Fruit fly (Drosophila melanogaster) whole organism, embryonic: ENCODE measurements around the gene FASN2.

Experiments
- Ada2b ChIP-seq: fragments of 200-800 bp; sonication (Bioruptor generic); IDR thresholded peaks from 2 replicates; pipeline ENCODE4 v1.3.6; 2022; ENCODE audit warnings: missing biosample characterization, missing genetic modification characterization
- Aef1 ChIP-seq: fragments of 200-800 bp; sonication (Bioruptor generic); IDR thresholded peaks from 3 replicates; pipeline ENCODE4 v1.3.6; 2022; ENCODE audit warnings: missing biosample characterization, missing genetic modification characterization
- Atf6 ChIP-seq: fragments of 200-800 bp; sonication (Bioruptor generic); IDR thresholded peaks from 2 replicates; pipeline ENCODE4 v1.3.6; 2022; ENCODE audit warnings: missing biosample characterization, missing genetic modification characterization
- CG11504 ChIP-seq: fragments of 200-800 bp; sonication (Bioruptor generic); optimal IDR thresholded peaks from 3 replicates; lab custom pipeline; 2019; ENCODE audit warnings: missing biosample characterization, mild to moderate bottlenecking, missing genetic modification characterization, moderate library complexity
- CG13424 ChIP-seq: fragments of 200-800 bp; sonication (Bioruptor generic); optimal IDR thresholded peaks from 2 replicates; lab custom pipeline; 2019; ENCODE audit warnings: missing biosample characterization, mild to moderate bottlenecking, missing genetic modification characterization, moderate library complexity
- CG13775 ChIP-seq: fragments of 200-800 bp; sonication (Bioruptor generic); optimal IDR thresholded peaks from 3 replicates; lab custom pipeline; 2017; ENCODE audit warnings: missing biosample characterization, mild to moderate bottlenecking, missing genetic modification characterization
- CG14050 ChIP-seq: fragments of 200-800 bp; sonication (Bioruptor generic); IDR thresholded peaks from 3 replicates; pipeline ENCODE4 v1.3.6; 2022; ENCODE audit warnings: missing biosample characterization, missing genetic modification characterization
- CG18476 ChIP-seq: fragments of 200-800 bp; sonication (Bioruptor generic); optimal IDR thresholded peaks from 2 replicates; lab custom pipeline; 2016; ENCODE audit warnings: missing biosample characterization, mild to moderate bottlenecking, missing genetic modification characterization
- CG18619 ChIP-seq: fragments of 200-800 bp; sonication (Bioruptor generic); optimal IDR thresholded peaks from 3 replicates; lab custom pipeline; 2017; ENCODE audit warnings: missing biosample characterization, mild to moderate bottlenecking, missing genetic modification characterization
- CG2116 ChIP-seq: fragments of 200-800 bp; sonication (Bioruptor generic); optimal IDR thresholded peaks from 3 replicates; lab custom pipeline; 2018; ENCODE audit warnings: missing biosample characterization, mild to moderate bottlenecking, missing genetic modification characterization
- CG2120 ChIP-seq: fragments of 200-800 bp; sonication (Bioruptor generic); optimal IDR thresholded peaks from 3 replicates; lab custom pipeline; 2016; ENCODE audit warnings: missing biosample characterization, missing genetic modification characterization
- CG2875 ChIP-seq: fragments of 200-800 bp; sonication (Bioruptor generic); optimal IDR thresholded peaks from 2 replicates; lab custom pipeline; 2017; ENCODE audit warnings: missing biosample characterization, mild to moderate bottlenecking, missing genetic modification characterization, missing genetic modification reagents
- CG32772 ChIP-seq: fragments of 200-800 bp; sonication (Bioruptor generic); IDR thresholded peaks from 2 replicates; pipeline ENCODE4 v1.3.6; 2022; ENCODE audit warnings: missing biosample characterization, missing genetic modification characterization
- CG3281 ChIP-seq: fragments of 200-800 bp; sonication (Bioruptor generic); optimal IDR thresholded peaks from 3 replicates; lab custom pipeline; 2017; ENCODE audit warnings: missing biosample characterization, mild to moderate bottlenecking, missing genetic modification characterization
- CG3838 ChIP-seq: fragments of 200-800 bp; sonication (Bioruptor generic); optimal IDR thresholded peaks from 3 replicates; lab custom pipeline; 2016; ENCODE audit warnings: missing biosample characterization, missing genetic modification characterization
- CG6272 ChIP-seq: fragments of 200-800 bp; sonication (Bioruptor generic); IDR thresholded peaks from 2 replicates; pipeline ENCODE4 v1.3.6; 2022; ENCODE audit warnings: missing biosample characterization, missing genetic modification characterization
- CG7357 ChIP-seq: fragments of 200-800 bp; sonication (Bioruptor generic); IDR thresholded peaks from 3 replicates; pipeline ENCODE4 v1.3.6; 2022; ENCODE audit warnings: missing biosample characterization, missing genetic modification characterization
- CG7786 ChIP-seq: fragments of 200-800 bp; sonication (Bioruptor generic); optimal IDR thresholded peaks from 2 replicates; lab custom pipeline; 2016; ENCODE audit warnings: missing biosample characterization, missing genetic modification characterization
- CG8290 ChIP-seq, 3 experiments: fragments of 200-800 bp; sonication (Bioruptor generic); optimal IDR thresholded peaks; 2 replicates each; lab custom pipeline; 2016 to 2019; ENCODE audit warnings: missing biosample characterization in 3 of 3, missing genetic modification characterization in 3 of 3, mild to moderate bottlenecking in 2 of 3, moderate library complexity in 1 of 3
- CG9932 ChIP-seq: fragments of 200-800 bp; sonication (Bioruptor generic); IDR thresholded peaks from 2 replicates; pipeline ENCODE4 v1.3.6; 2022; ENCODE audit warnings: missing biosample characterization, missing genetic modification characterization
- CHES-1-like ChIP-seq: fragments of 200-800 bp; sonication (Bioruptor generic); optimal IDR thresholded peaks from 2 replicates; lab custom pipeline; 2016; ENCODE audit warnings: missing biosample characterization, missing genetic modification characterization
- CoRest ChIP-seq: fragments of 200-800 bp; sonication (Bioruptor generic); optimal IDR thresholded peaks from 3 replicates; lab custom pipeline; 2018; ENCODE audit warnings: missing biosample characterization, mild to moderate bottlenecking, missing genetic modification characterization, moderate library complexity
- Deaf1 ChIP-seq: fragments of 200-800 bp; optimal IDR thresholded peaks from 3 replicates; lab custom pipeline; 2019; ENCODE audit warnings: missing biosample characterization, mild to moderate bottlenecking, missing genetic modification characterization, moderate library complexity
- Dek ChIP-seq: fragments of 200-800 bp; sonication (Bioruptor generic); optimal IDR thresholded peaks from 3 replicates; lab custom pipeline; 2019; ENCODE audit warnings: missing biosample characterization, mild to moderate bottlenecking, missing genetic modification characterization, moderate library complexity
- Dfd ChIP-seq, 2 experiments: fragments of >200 bp; optimal IDR thresholded peaks; 2 replicates each; lab custom pipeline; 2017; ENCODE audit warnings: missing biosample characterization in 2 of 2, missing genetic modification characterization in 2 of 2
- Dll ChIP-seq: fragments of 200-800 bp; sonication (Bioruptor generic); IDR thresholded peaks from 4 replicates; pipeline ENCODE4 v1.3.6; 2022; ENCODE audit warnings: missing biosample characterization, missing genetic modification characterization; ENCODE audit not compliant: partially characterized antibody
- HLH54F ChIP-seq: fragments of 200-800 bp; sonication (Bioruptor generic); optimal IDR thresholded peaks from 3 replicates; lab custom pipeline; 2016; ENCODE audit warnings: missing biosample characterization, missing genetic modification characterization
- HmgZ ChIP-seq: fragments of 200-800 bp; sonication (Bioruptor generic); optimal IDR thresholded peaks from 2 replicates; lab custom pipeline; 2018; ENCODE audit warnings: missing biosample characterization, mild to moderate bottlenecking, missing genetic modification characterization
- Hmr ChIP-seq: fragments of 200-800 bp; sonication (Bioruptor generic); optimal IDR thresholded peaks from 3 replicates; lab custom pipeline; 2017; ENCODE audit warnings: mild to moderate bottlenecking, missing biosample characterization, missing genetic modification reagents, missing genetic modification characterization
- Lim3 ChIP-seq: fragments of 200-800 bp; sonication (Bioruptor generic); IDR thresholded peaks from 2 replicates; pipeline ENCODE4 v1.3.6; 2022; ENCODE audit warnings: missing biosample characterization, missing genetic modification characterization
- Pdp1 ChIP-seq, 2 experiments: fragments of 200-800 bp; sonication (Bioruptor generic); optimal IDR thresholded peaks; 3 replicates each; lab custom pipeline; 2016; ENCODE audit warnings: missing biosample characterization in 2 of 2, missing genetic modification characterization in 2 of 2, mild to moderate bottlenecking in 1 of 2, moderate library complexity in 1 of 2
- Ptx1 ChIP-seq: fragments of 200-800 bp; sonication (Bioruptor generic); IDR thresholded peaks from 2 replicates; pipeline ENCODE4 v1.3.6; 2022; ENCODE audit warnings: missing biosample characterization, missing genetic modification characterization
- Six4 ChIP-seq: fragments of 200-800 bp; sonication (Bioruptor generic); optimal IDR thresholded peaks from 2 replicates; lab custom pipeline; 2016; ENCODE audit warnings: missing biosample characterization, missing genetic modification characterization
- Sry-δ ChIP-seq: fragments of 200-800 bp; sonication (Bioruptor generic); optimal IDR thresholded peaks from 2 replicates; lab custom pipeline; 2016; ENCODE audit warnings: missing biosample characterization, missing genetic modification characterization
- ara ChIP-seq: fragments of 200-800 bp; sonication (Bioruptor generic); IDR thresholded peaks from 2 replicates; pipeline ENCODE4 v1.3.6; 2022; ENCODE audit warnings: missing biosample characterization, missing genetic modification characterization
- cas ChIP-seq: fragments of 200-800 bp; sonication (Bioruptor generic); IDR thresholded peaks from 2 replicates; pipeline ENCODE4 v1.3.6; 2022; ENCODE audit warnings: missing biosample characterization, missing genetic modification characterization
- crp ChIP-seq, 2 experiments: fragments of 200-800 bp; sonication (Bioruptor generic); optimal IDR thresholded peaks; 2 replicates in 1 of 2; 3 replicates in 1 of 2; lab custom pipeline; 2017; ENCODE audit warnings: missing biosample characterization in 2 of 2, missing genetic modification characterization in 2 of 2, mild to moderate bottlenecking in 1 of 2, moderate library complexity in 1 of 2
- dpn ChIP-seq, 2 experiments: fragments of 200-800 bp; sonication (Bioruptor generic); optimal IDR thresholded peaks; 3 replicates each; lab custom pipeline; 2016; ENCODE audit warnings: missing biosample characterization in 2 of 2, missing genetic modification characterization in 2 of 2
- ewg ChIP-seq: fragments of 200-800 bp; sonication (Bioruptor generic); optimal IDR thresholded peaks from 3 replicates; lab custom pipeline; 2017; ENCODE audit warnings: mild to moderate bottlenecking, missing biosample characterization, missing genetic modification reagents, missing genetic modification characterization
- fd96Cb ChIP-seq: fragments of 200-800 bp; sonication (Bioruptor generic); optimal IDR thresholded peaks from 2 replicates; lab custom pipeline; 2018; ENCODE audit warnings: missing biosample characterization, mild to moderate bottlenecking, missing genetic modification characterization, moderate library complexity
- kah ChIP-seq: fragments of 200-800 bp; sonication (Bioruptor generic); optimal IDR thresholded peaks from 2 replicates; lab custom pipeline; 2018; ENCODE audit warnings: missing biosample characterization, mild to moderate bottlenecking, missing genetic modification characterization
- luna ChIP-seq: fragments of 200-800 bp; sonication (Bioruptor generic); optimal IDR thresholded peaks from 2 replicates; lab custom pipeline; 2016; ENCODE audit warnings: missing biosample characterization, missing genetic modification characterization
- nau ChIP-seq: fragments of 200-800 bp; sonication (Bioruptor generic); optimal IDR thresholded peaks from 3 replicates; lab custom pipeline; 2017; ENCODE audit warnings: missing biosample characterization, mild to moderate bottlenecking, missing genetic modification characterization, missing genetic modification reagents
- nom ChIP-seq: fragments of 200-800 bp; sonication (Bioruptor generic); optimal IDR thresholded peaks from 2 replicates; lab custom pipeline; 2017; ENCODE audit warnings: missing biosample characterization, missing genetic modification characterization, mild to moderate bottlenecking, moderate library complexity, missing genetic modification reagents
- ranshi ChIP-seq: fragments of 200-800 bp; sonication (Bioruptor generic); IDR thresholded peaks from 2 replicates; pipeline ENCODE4 v1.3.6; 2022; ENCODE audit warnings: missing biosample characterization, missing genetic modification characterization
- salm ChIP-seq: fragments of 200-800 bp; sonication (Bioruptor generic); optimal IDR thresholded peaks from 2 replicates; lab custom pipeline; 2018; ENCODE audit warnings: missing biosample characterization, mild to moderate bottlenecking, missing genetic modification characterization
- sens ChIP-seq: fragments of 200-800 bp; sonication (Bioruptor generic); peaks from one replicate; lab custom pipeline; 2016; ENCODE audit warnings: missing biosample characterization, missing genetic modification characterization
- vvl ChIP-seq: fragments of 200-800 bp; sonication (Bioruptor generic); IDR thresholded peaks from 2 replicates; pipeline ENCODE4 v1.3.6; 2022; ENCODE audit warnings: missing biosample characterization, missing genetic modification characterization

FASN2 gene

DNA sequence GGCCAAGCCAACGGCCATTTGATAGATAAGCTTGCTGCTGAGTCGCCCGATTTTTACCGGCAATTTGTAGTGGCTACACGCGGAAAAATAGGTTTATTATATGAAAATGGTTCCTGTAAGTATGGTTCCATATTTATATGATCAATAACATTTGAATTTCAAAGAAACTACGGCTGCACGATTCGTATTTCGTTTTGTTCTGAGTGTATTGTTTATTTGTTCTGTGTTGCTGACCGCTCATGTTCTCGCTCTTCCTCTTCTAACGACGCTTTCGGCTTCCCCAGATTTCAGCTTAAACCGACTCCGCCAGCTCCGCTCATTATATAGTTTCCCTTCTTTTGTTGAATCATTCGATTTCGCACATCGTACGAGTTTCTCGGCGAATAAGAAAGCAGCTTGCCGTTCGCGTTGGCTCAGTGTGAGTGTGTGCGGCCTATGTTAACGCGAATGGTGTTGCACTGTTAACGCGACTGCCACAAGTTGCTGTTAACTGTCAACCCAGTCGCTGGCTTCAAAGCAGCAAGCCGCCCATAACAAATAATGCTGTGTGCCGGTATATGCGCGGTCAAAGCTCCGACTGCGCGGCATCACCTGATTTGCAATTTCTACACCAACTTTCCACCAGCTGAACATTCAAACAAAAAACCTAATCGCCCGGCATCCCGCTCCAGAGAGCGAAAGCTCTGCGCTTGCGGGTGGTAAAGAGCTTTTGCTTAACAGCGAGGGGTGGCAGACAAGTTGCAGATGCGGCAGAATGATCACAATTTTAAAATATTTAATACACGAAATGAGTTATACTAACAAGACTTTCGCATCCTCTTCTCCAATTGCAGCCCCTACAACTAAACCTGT lies 15.3 kb downstream of the FASN2 start (continued):
- peak; percentile 86 for TF ChIP-seq ewg (GFP tag; lab: Kevin White, UChicago)
- no peak for TF ChIP-seq CG8290 (GFP tag; optimal IDR thresholded peaks at IDR 0.05; lab: Kevin White, UChicago)
- no peak for TF ChIP-seq CG8290 (tag; optimal IDR thresholded peaks at IDR 0.05; lab: Kevin White, UChicago)
- TF ChIP-seq Ada2b (GFP tag; lab: Robert Waterston, UW): peak; percentile 31; the same call in 1 of the 2 replicates
- no peak for TF ChIP-seq CG7357 (GFP tag; lab: Robert Waterston, UW)
- TF ChIP-seq ara (GFP tag; lab: Robert Waterston, UW): 0 out of 2 replicates have a peak, but pooled peaks have one; percentile 9
- peak; percentile 44 for TF ChIP-seq CG3281 (GFP tag; lab: Kevin White, UChicago)
- no peak for TF ChIP-seq CG13424 (tag; lab: Kevin White, UChicago)
- peak; percentile 14; the same call in 1 of the 2 replicates for TF ChIP-seq CG32772 (GFP tag; lab: Robert Waterston, UW)
- no peak for TF ChIP-seq kah (GFP tag; lab: Kevin White, UChicago)
- TF ChIP-seq CHES-1-like (GFP tag; lab: Kevin White, UChicago): peak; percentile 52
- peak; percentile 14 for TF ChIP-seq CG18619 (GFP tag; lab: Kevin White, UChicago)
- peak; percentile 14 for TF ChIP-seq HmgZ (tag; lab: Kevin White, UChicago)
- TF ChIP-seq Six4 (GFP tag; lab: Kevin White, UChicago): no peak
- peak; percentile 28 for TF ChIP-seq CG13775 (GFP tag; lab: Kevin White, UChicago)
- TF ChIP-seq CG7786 (GFP tag; lab: Kevin White, UChicago): peak; percentile 58
- TF ChIP-seq Lim3 (GFP tag; lab: Robert Waterston, UW): 0 out of 2 replicates have a peak, but pooled peaks have one; percentile 12
- TF ChIP-seq CG9932 (GFP tag; lab: Robert Waterston, UW): peak; percentile 74
- TF ChIP-seq Ptx1: peak; percentile 62
- no peak for TF ChIP-seq salm (tag; lab: Kevin White, UChicago)
- no peak for TF ChIP-seq ranshi (GFP tag; lab: Robert Waterston, UW)
- peak in 1 of 2 experiments; percentile 23 for TF ChIP-seq Pdp1 (GFP tag; optimal IDR thresholded peaks at IDR 0.05; lab: Kevin White, UChicago)
- peak; percentile 15 for TF ChIP-seq luna (GFP tag; lab: Kevin White, UChicago)
- TF ChIP-seq Aef1: peak; percentile 46; the same call in 2 of the 3 replicates
- no peak for TF ChIP-seq CG2875 (GFP tag; lab: Kevin White, UChicago)
- TF ChIP-seq fd96Cb: no peak
- TF ChIP-seq nau (GFP tag; lab: Kevin White, UChicago): no peak
- peak; percentile 34; the same call in 1 of the 2 replicates for TF ChIP-seq vvl
- no peak for TF ChIP-seq CG2116 (GFP tag; lab: Kevin White, UChicago)
- TF ChIP-seq dpn (GFP tag; optimal IDR thresholded peaks at IDR 0.05; lab: Kevin White, UChicago): peak in 1 of 2 experiments; percentile 23
- TF ChIP-seq CoRest: peak; percentile 21
- TF ChIP-seq sens (GFP tag; lab: Kevin White, UChicago): peak; percentile 15
- 0 out of 2 replicates have a peak, but pooled peaks have one; percentile 22 for TF ChIP-seq CG6272 (GFP tag; lab: Robert Waterston, UW)
- TF ChIP-seq CG18476 (GFP tag; lab: Kevin White, UChicago): peak; percentile 94
- TF ChIP-seq Dll (GFP tag; lab: Robert Waterston, UW): no peak
- peak; percentile 48 for TF ChIP-seq Hmr (GFP tag; lab: Kevin White, UChicago)
- no peak for TF ChIP-seq Dfd (GFP tag; optimal IDR thresholded peaks at IDR 0.05; lab: Kevin White, UChicago)
- no peak for TF ChIP-seq Dek (tag; lab: Kevin White, UChicago)
- peak; percentile 62 for TF ChIP-seq Atf6 (GFP tag; lab: Robert Waterston, UW)
- no peak for TF ChIP-seq CG3838 (GFP tag; lab: Kevin White, UChicago)
- TF ChIP-seq cas: 0 out of 2 replicates have a peak, but pooled peaks have one; percentile 5
- peak; percentile 25 for TF ChIP-seq Deaf1
- peak; percentile 41 for TF ChIP-seq HLH54F
- no peak for TF ChIP-seq nom
- TF ChIP-seq CG14050 (GFP tag; lab: Robert Waterston, UW): peak; percentile 9; the same call in 1 of the 3 replicates
- peak; percentile 27 for TF ChIP-seq CG11504 (tag; lab: Kevin White, UChicago)
- TF ChIP-seq CG2120 (GFP tag; lab: Kevin White, UChicago): peak; percentile 85
- TF ChIP-seq crp (GFP tag; optimal IDR thresholded peaks at IDR 0.05; lab: Kevin White, UChicago): peak in 1 of 2 experiments; percentile 57
- TF ChIP-seq Sry-δ: no peak
